Worm (Caenorhabditis elegans): ENCODE data around the gene efk-1.

DNA sequence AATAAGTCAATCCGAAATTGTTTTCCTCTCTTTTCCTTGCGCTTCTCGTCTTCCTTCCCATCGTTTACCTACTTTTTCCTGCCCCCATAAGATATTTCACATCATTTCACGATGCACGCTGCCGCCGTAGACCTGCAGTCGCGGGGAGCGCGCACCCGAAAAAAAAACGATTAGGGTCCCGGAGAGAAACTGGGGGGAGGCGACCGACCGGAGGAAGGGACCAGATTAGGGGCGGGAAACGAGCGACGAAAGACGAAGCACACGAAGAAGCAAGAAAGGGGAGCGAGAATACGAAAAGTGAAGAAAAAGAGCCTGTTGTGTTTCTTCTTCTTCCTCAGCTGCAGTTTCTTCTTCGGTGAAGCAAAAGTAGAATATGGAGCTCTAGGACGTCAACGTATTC is 33.1 kb downstream of the efk-1 start:
- no peak for TF ChIP-seq flt-1 (GFP tag; IDR thresholded peaks at IDR 0.05)
- no peak for TF ChIP-seq ztf-29 (GFP tag; IDR thresholded peaks at IDR 0.05)
- TF ChIP-seq cog-1 (tag; optimal IDR thresholded peaks at IDR 0.05), result no peak
- no peak for TF ChIP-seq ztf-23 (GFP tag; IDR thresholded peaks at IDR 0.05)
- TF ChIP-seq T22C8.4 (GFP tag; IDR thresholded peaks at IDR 0.05), result no peak
- TF ChIP-seq med-1 (GFP tag; optimal IDR thresholded peaks at IDR 0.05; ENCODE audit: insufficient read depth), result no peak
- no peak for TF ChIP-seq ref-1 (GFP tag; conservative IDR thresholded peaks at IDR 0.05)

All from whole organism, midembryonic.